Worm (Caenorhabditis elegans) whole organism, late embryonic: ENCODE data around the gene cbp-1.

Experiments
- ama-1 ChIP-seq: fragments of 150-350 bp; optimal IDR thresholded peaks from 2 replicates; lab custom pipeline; 2014
- ceh-34 ChIP-seq: sonication (generic microtip); optimal IDR thresholded peaks from 2 replicates; lab custom pipeline; 2016; ENCODE audit warnings: mild to moderate bottlenecking, missing genetic modification characterization, missing compliant biosample characterization
- npax-4 ChIP-seq: sonication (generic microtip); optimal IDR thresholded peaks from 2 replicates; lab custom pipeline; 2016; ENCODE audit warnings: missing genetic modification characterization, missing compliant biosample characterization
- pag-3 ChIP-seq: sonication (generic microtip); optimal IDR thresholded peaks from 2 replicates; lab custom pipeline; 2016; ENCODE audit warnings: missing compliant biosample characterization, missing genetic modification characterization, borderline replicate concordance
- pqm-1 ChIP-seq: sonication (generic microtip); optimal IDR thresholded peaks from 2 replicates; lab custom pipeline; 2016; ENCODE audit warnings: missing genetic modification characterization, missing compliant biosample characterization
- rnt-1 ChIP-seq: sonication (generic microtip); optimal IDR thresholded peaks from 2 replicates; lab custom pipeline; 2016; ENCODE audit warnings: missing genetic modification characterization, missing compliant biosample characterization
- sox-4 ChIP-seq: sonication (generic microtip); optimal IDR thresholded peaks from 2 replicates; lab custom pipeline; 2017; ENCODE audit warnings: mild to moderate bottlenecking, missing genetic modification characterization, inconsistent platforms, missing compliant biosample characterization
- unc-55 ChIP-seq: sonication (generic microtip); optimal IDR thresholded peaks from 2 replicates; lab custom pipeline; 2017; ENCODE audit warnings: missing biosample characterization, missing genetic modification reagents, missing genetic modification characterization
- unc-86 ChIP-seq: sonication (generic microtip); optimal IDR thresholded peaks from 2 replicates; lab custom pipeline; 2016; ENCODE audit warnings: missing genetic modification characterization, missing compliant biosample characterization

ce11 chrIII:9748694-9749093, 17.6 kb upstream of the cbp-1 start, which contains the start of gene T05G5.4:
- TF ChIP-seq rnt-1 (tag; lab: Kevin White, UChicago): no peak
- no peak for TF ChIP-seq npax-4 (tag; lab: Kevin White, UChicago)
- no peak for TF ChIP-seq ceh-34
- TF ChIP-seq ama-1 (lab: Kevin White, UChicago): no peak
- no peak for TF ChIP-seq sox-4 (tag; lab: Kevin White, UChicago)
- no peak for TF ChIP-seq unc-86
- TF ChIP-seq pqm-1 (tag; lab: Kevin White, UChicago): no peak
- no peak for TF ChIP-seq unc-55 (GFP tag; lab: Kevin White, UChicago)
- no peak for TF ChIP-seq pag-3 (tag; lab: Kevin White, UChicago)
